Worm (Caenorhabditis elegans) whole organism, late embryonic: ENCODE results near the gene ced-6.
A peak's percentile ranks its signal among the peaks of the same experiment; 100 is the strongest.

Experiments
- C08G9.2 ChIP-seq: sonication (generic microtip); optimal IDR thresholded peaks from 2 replicates; lab custom pipeline; 2016; ENCODE audit warnings: mild to moderate bottlenecking, missing genetic modification characterization, moderate library complexity, missing compliant biosample characterization
- C38D4.7 ChIP-seq: fragments of 200-800 bp; sonication (Bioruptor generic); optimal IDR thresholded peaks from 2 replicates; lab custom pipeline; 2018; ENCODE audit warnings: mild to moderate bottlenecking, missing genetic modification characterization, moderate library complexity, missing compliant biosample characterization
- F13H6.1 ChIP-seq: sonication (generic microtip); optimal IDR thresholded peaks from 2 replicates; lab custom pipeline; 2016; ENCODE audit warnings: missing genetic modification characterization, missing compliant biosample characterization
- K09A11.1 ChIP-seq: sonication (generic microtip); optimal IDR thresholded peaks from 2 replicates; lab custom pipeline; 2017; ENCODE audit warnings: antibody characterized with exemption, mild to moderate bottlenecking, missing genetic modification characterization, missing compliant biosample characterization; ENCODE audit not compliant: insufficient read depth
- T23F11.4 ChIP-seq: fragments of 200-800 bp; sonication (Bioruptor generic); optimal IDR thresholded peaks from 2 replicates; lab custom pipeline; 2018; ENCODE audit warnings: mild to moderate bottlenecking, missing genetic modification characterization, missing compliant biosample characterization
- ama-1 ChIP-seq: fragments of 150-350 bp; optimal IDR thresholded peaks from 2 replicates; lab custom pipeline; 2014
- ceh-14 ChIP-seq: sonication (generic microtip); optimal IDR thresholded peaks from 2 replicates; lab custom pipeline; 2016; ENCODE audit warnings: missing genotype, missing genetic modification characterization, missing compliant biosample characterization
- ceh-18 ChIP-seq: sonication (generic microtip); optimal IDR thresholded peaks from 2 replicates; lab custom pipeline; 2016; ENCODE audit warnings: missing genetic modification characterization, missing compliant biosample characterization
- ceh-22 ChIP-seq: sonication (generic microtip); optimal IDR thresholded peaks from 2 replicates; lab custom pipeline; 2017; ENCODE audit warnings: missing biosample characterization, missing genetic modification characterization
- ceh-24 ChIP-seq: sonication (generic microtip); optimal IDR thresholded peaks from 2 replicates; lab custom pipeline; 2016; ENCODE audit warnings: mild to moderate bottlenecking, missing genetic modification characterization, missing compliant biosample characterization
- ceh-30 ChIP-seq: fragments of 150-350 bp; optimal IDR thresholded peaks from 2 replicates; lab custom pipeline; 2014; ENCODE audit warnings: missing biosample characterization, missing genetic modification characterization
- ceh-31 ChIP-seq: sonication (generic microtip); optimal IDR thresholded peaks from 2 replicates; lab custom pipeline; 2016; ENCODE audit warnings: missing genetic modification characterization, missing compliant biosample characterization
- ceh-34 ChIP-seq: sonication (generic microtip); optimal IDR thresholded peaks from 2 replicates; lab custom pipeline; 2016; ENCODE audit warnings: mild to moderate bottlenecking, missing genetic modification characterization, missing compliant biosample characterization
- ceh-9 ChIP-seq: sonication (generic microtip); optimal IDR thresholded peaks from 2 replicates; lab custom pipeline; 2016; ENCODE audit warnings: mild to moderate bottlenecking, missing genetic modification characterization, inconsistent platforms, missing compliant biosample characterization
- che-1 ChIP-seq: sonication (generic microtip); optimal IDR thresholded peaks from 2 replicates; lab custom pipeline; 2016; ENCODE audit warnings: mild to moderate bottlenecking, missing genetic modification characterization, missing compliant biosample characterization
- dve-1 ChIP-seq: sonication (generic microtip); optimal IDR thresholded peaks from 2 replicates; lab custom pipeline; 2017; ENCODE audit warnings: antibody characterized with exemption, mild to moderate bottlenecking, missing genetic modification characterization, missing compliant biosample characterization
- elt-2 ChIP-seq: sonication (generic microtip); optimal IDR thresholded peaks from 2 replicates; lab custom pipeline; 2016; ENCODE audit warnings: missing genetic modification reagents, missing genetic modification characterization, missing compliant biosample characterization
- elt-4 ChIP-seq: sonication (generic microtip); optimal IDR thresholded peaks from 2 replicates; lab custom pipeline; 2016; ENCODE audit warnings: missing genetic modification characterization, missing compliant biosample characterization
- eyg-1 ChIP-seq: sonication (generic microtip); optimal IDR thresholded peaks from 2 replicates; lab custom pipeline; 2016; ENCODE audit warnings: missing genotype, missing genetic modification characterization, missing compliant biosample characterization
- fax-1 ChIP-seq: sonication (generic microtip); optimal IDR thresholded peaks from 2 replicates; lab custom pipeline; 2016; ENCODE audit warnings: missing genotype, missing genetic modification characterization, missing compliant biosample characterization
- fkh-10 ChIP-seq: fragments of 150-350 bp; optimal IDR thresholded peaks from 2 replicates; lab custom pipeline; 2014; ENCODE audit warnings: missing biosample characterization, missing genetic modification reagents, missing genetic modification characterization
- fkh-6 ChIP-seq: sonication (generic microtip); optimal IDR thresholded peaks from 2 replicates; lab custom pipeline; 2016; ENCODE audit warnings: missing genetic modification characterization, missing compliant biosample characterization
- gmeb-2 ChIP-seq: sonication (generic microtip); optimal IDR thresholded peaks from 2 replicates; lab custom pipeline; 2016; ENCODE audit warnings: missing genetic modification characterization, inconsistent platforms, missing compliant biosample characterization
- hlh-13 ChIP-seq: fragments of 200-800 bp; sonication (Bioruptor generic); optimal IDR thresholded peaks from 2 replicates; lab custom pipeline; 2018; ENCODE audit warnings: mild to moderate bottlenecking, missing genetic modification characterization, missing compliant biosample characterization
- hlh-15 ChIP-seq: sonication (generic microtip); optimal IDR thresholded peaks from 2 replicates; lab custom pipeline; 2016; ENCODE audit warnings: missing genetic modification characterization, missing compliant biosample characterization
- hlh-30 ChIP-seq: sonication (generic microtip); optimal IDR thresholded peaks from 2 replicates; lab custom pipeline; 2017; ENCODE audit warnings: antibody characterized with exemption, missing genetic modification characterization, missing compliant biosample characterization; ENCODE audit not compliant: insufficient read depth
- lim-6 ChIP-seq: sonication (generic microtip); optimal IDR thresholded peaks from 2 replicates; lab custom pipeline; 2016; ENCODE audit warnings: missing genetic modification characterization, missing compliant biosample characterization
- madf-2 ChIP-seq: sonication (generic microtip); optimal IDR thresholded peaks from 2 replicates; lab custom pipeline; 2017; ENCODE audit warnings: missing genetic modification characterization, missing compliant biosample characterization
- mec-3 ChIP-seq: sonication (generic microtip); optimal IDR thresholded peaks from 2 replicates; lab custom pipeline; 2016; ENCODE audit warnings: borderline replicate concordance, missing genetic modification characterization, missing compliant biosample characterization
- nfya-1 ChIP-seq: sonication (generic microtip); optimal IDR thresholded peaks from 2 replicates; lab custom pipeline; 2017; ENCODE audit warnings: missing genetic modification characterization, mild to moderate bottlenecking, missing compliant biosample characterization, antibody characterized with exemption, moderate library complexity
- nhr-232 ChIP-seq: sonication (generic microtip); optimal IDR thresholded peaks from 2 replicates; lab custom pipeline; 2016; ENCODE audit warnings: missing genetic modification characterization, missing compliant biosample characterization
- npax-4 ChIP-seq: sonication (generic microtip); optimal IDR thresholded peaks from 2 replicates; lab custom pipeline; 2016; ENCODE audit warnings: missing genetic modification characterization, missing compliant biosample characterization
- pax-1 ChIP-seq: fragments of 150-350 bp; optimal IDR thresholded peaks from 2 replicates; lab custom pipeline; 2014; ENCODE audit warnings: missing biosample characterization, missing genetic modification characterization
- pha-2 ChIP-seq: sonication (generic microtip); optimal IDR thresholded peaks from 2 replicates; lab custom pipeline; 2017; ENCODE audit warnings: mild to moderate bottlenecking, missing genetic modification characterization, missing compliant biosample characterization
- pros-1 ChIP-seq: fragments of 150-350 bp; optimal IDR thresholded peaks from 2 replicates; lab custom pipeline; 2014; ENCODE audit warnings: missing biosample characterization, missing genetic modification reagents, missing genetic modification characterization
- rnt-1 ChIP-seq: sonication (generic microtip); optimal IDR thresholded peaks from 2 replicates; lab custom pipeline; 2016; ENCODE audit warnings: missing genetic modification characterization, missing compliant biosample characterization
- sdc-2 ChIP-seq: sonication (generic microtip); optimal IDR thresholded peaks from 2 replicates; lab custom pipeline; 2016; ENCODE audit warnings: missing genotype, missing genetic modification characterization, missing compliant biosample characterization
- sox-2 ChIP-seq: fragments of 200-800 bp; sonication (Bioruptor generic); IDR thresholded peaks from 2 replicates; pipeline ENCODE4 v1.3.6; 2022; ENCODE audit warnings: missing genetic modification reagents, missing genetic modification characterization, missing compliant biosample characterization
- sox-4 ChIP-seq: sonication (generic microtip); optimal IDR thresholded peaks from 2 replicates; lab custom pipeline; 2017; ENCODE audit warnings: mild to moderate bottlenecking, missing genetic modification characterization, inconsistent platforms, missing compliant biosample characterization
- syd-9 ChIP-seq: sonication (generic microtip); optimal IDR thresholded peaks from 2 replicates; lab custom pipeline; 2016; ENCODE audit warnings: mild to moderate bottlenecking, missing genetic modification characterization, moderate library complexity, missing compliant biosample characterization
- tbx-7 ChIP-seq: sonication (generic microtip); optimal IDR thresholded peaks from 2 replicates; lab custom pipeline; 2016; ENCODE audit warnings: missing genotype, missing genetic modification characterization, missing compliant biosample characterization
- unc-42 ChIP-seq: sonication (generic microtip); optimal IDR thresholded peaks from 2 replicates; lab custom pipeline; 2016; ENCODE audit warnings: missing genotype, missing genetic modification characterization, missing compliant biosample characterization
- unc-55 ChIP-seq: sonication (generic microtip); optimal IDR thresholded peaks from 2 replicates; lab custom pipeline; 2017; ENCODE audit warnings: missing biosample characterization, missing genetic modification reagents, missing genetic modification characterization
- unc-86 ChIP-seq: sonication (generic microtip); optimal IDR thresholded peaks from 2 replicates; lab custom pipeline; 2016; ENCODE audit warnings: missing genetic modification characterization, missing compliant biosample characterization
- zip-5 ChIP-seq: sonication (generic microtip); optimal IDR thresholded peaks from 2 replicates; lab custom pipeline; 2016; ENCODE audit warnings: missing genetic modification characterization, missing compliant biosample characterization

Gene ced-6

ce11 chrIII:5611604-5612324, 16.2 kb downstream of the ced-6 start, which contains the start of gene bas-1:
bas-1 (plus strand) TSS chrIII:5612274.
- TF ChIP-seq fkh-10 (no peak), madf-2 (tag; lab: Kevin White, UChicago) (no peak), K09A11.1 (no peak)

DNA sequence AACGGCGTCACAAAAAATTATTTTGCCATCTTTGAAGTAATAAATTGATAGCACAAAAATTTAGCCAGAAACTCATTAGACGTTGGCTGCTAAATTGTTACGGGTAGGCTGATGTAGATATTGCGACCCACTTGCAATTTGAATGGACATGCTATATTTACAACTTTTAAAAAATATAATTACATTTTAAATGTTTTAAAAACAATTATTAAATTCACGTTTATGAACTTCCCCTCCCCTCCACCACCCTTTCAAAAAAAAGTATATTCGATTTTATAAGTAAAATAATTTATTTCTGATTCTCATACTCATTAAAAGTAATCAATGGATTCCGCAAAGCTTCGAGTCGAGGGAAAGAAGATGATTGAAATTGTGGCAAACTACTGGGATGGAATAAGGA, 19.1 kb downstream of the ced-6 start, which contains the start of gene basl-1:
Gene basl-1 (plus strand): TSS at position 301 of the 400 bp plus-strand sequence.
- TF ChIP-seq C08G9.2 (no peak), unc-42 (no peak), fax-1 (tag; lab: Kevin White, UChicago) (no peak), ceh-24 (no peak), ceh-9 (no peak), ceh-31 (tag; lab: Kevin White, UChicago) (no peak), unc-55 (GFP tag; lab: Kevin White, UChicago) (no peak), mec-3 (tag; lab: Kevin White, UChicago) (no peak), fkh-6 (no peak), elt-2 (tag; lab: Kevin White, UChicago) (no peak), hlh-15 (tag; lab: Kevin White, UChicago) (no peak), ceh-30 (tag; lab: Kevin White, UChicago) (no peak)
- TF ChIP-seq, all 69 proteins: peak for 0

ce11 chrIII:5615675-5616074, 20.1 kb downstream of the ced-6 start:
- TF ChIP-seq npax-4 (tag; lab: Kevin White, UChicago): no peak
- TF ChIP-seq ama-1: no peak
- no peak for TF ChIP-seq pha-2 (tag; lab: Kevin White, UChicago)
- TF ChIP-seq rnt-1 (tag; lab: Kevin White, UChicago): no peak
- no peak for TF ChIP-seq sox-4 (tag; lab: Kevin White, UChicago)
- no peak for TF ChIP-seq ceh-14 (tag; lab: Kevin White, UChicago)
- TF ChIP-seq nfya-1 (tag; lab: Kevin White, UChicago): peak; percentile 56
- no peak for TF ChIP-seq fkh-6

DNA sequence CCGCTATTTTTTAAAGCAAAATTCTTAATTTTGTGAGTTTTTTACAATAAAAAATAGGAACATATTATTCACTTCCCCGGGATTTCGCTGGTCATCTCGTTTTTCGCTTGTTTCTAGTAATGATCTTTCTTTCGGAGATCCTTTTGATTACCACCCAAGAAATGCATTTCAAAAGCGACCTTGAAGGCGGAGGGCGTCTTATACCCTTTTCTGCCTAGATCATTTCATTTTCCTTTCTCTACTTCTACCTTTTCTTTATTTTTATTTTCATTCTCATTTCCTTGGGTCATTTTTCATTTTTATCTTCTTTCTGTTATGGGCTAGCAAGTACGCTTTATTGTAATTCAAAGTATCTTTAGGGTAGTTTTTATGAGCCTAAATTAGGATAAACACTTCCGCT, 24.6 kb downstream of the ced-6 start:
- TF ChIP-seq ceh-18 (tag; lab: Kevin White, UChicago): no peak
- TF ChIP-seq unc-86: no peak
- no peak for TF ChIP-seq ceh-22 (tag; lab: Kevin White, UChicago)
- no peak for TF ChIP-seq zip-5 (tag; lab: Kevin White, UChicago)
- no peak for TF ChIP-seq ceh-31 (tag; lab: Kevin White, UChicago)
- TF ChIP-seq sdc-2 (tag; lab: Kevin White, UChicago): no peak
- no peak for TF ChIP-seq F13H6.1 (tag; lab: Kevin White, UChicago)
- TF ChIP-seq ceh-9: no peak
- TF ChIP-seq syd-9 (tag; lab: Kevin White, UChicago): no peak
- TF ChIP-seq hlh-30: no peak
- no peak for TF ChIP-seq sox-2 (GFP tag; lab: Robert Waterston, UW)
- no peak for TF ChIP-seq eyg-1 (tag; lab: Kevin White, UChicago)
- no peak for TF ChIP-seq ceh-14 (tag; lab: Kevin White, UChicago)
- no peak for TF ChIP-seq pros-1 (tag; lab: Kevin White, UChicago)
- no peak for TF ChIP-seq mec-3 (tag; lab: Kevin White, UChicago)
- TF ChIP-seq hlh-13 (GFP tag; lab: Kevin White, UChicago): no peak
- TF ChIP-seq C08G9.2: no peak
- TF ChIP-seq madf-2 (tag; lab: Kevin White, UChicago): no peak

- TF ChIP-seq sdc-2 (tag; lab: Kevin White, UChicago): no peak
- no peak for TF ChIP-seq eyg-1 (tag; lab: Kevin White, UChicago)
- no peak for TF ChIP-seq tbx-7
- no peak for TF ChIP-seq elt-4 (tag; lab: Kevin White, UChicago)
- TF ChIP-seq C08G9.2: no peak
- TF ChIP-seq ceh-34 (tag; lab: Kevin White, UChicago): peak; percentile 34
- no peak for TF ChIP-seq che-1 (tag; lab: Kevin White, UChicago)
- no peak for TF ChIP-seq T23F11.4 (GFP tag; lab: Kevin White, UChicago)
- no peak for TF ChIP-seq ceh-22 (tag; lab: Kevin White, UChicago)
- TF ChIP-seq zip-5 (tag; lab: Kevin White, UChicago): no peak
- no peak for TF ChIP-seq pros-1 (tag; lab: Kevin White, UChicago)
- no peak for TF ChIP-seq nhr-232 (tag; lab: Kevin White, UChicago)
- TF ChIP-seq lim-6: no peak
- peak; percentile 28 for TF ChIP-seq dve-1
- no peak for TF ChIP-seq gmeb-2 (tag; lab: Kevin White, UChicago)
- no peak for TF ChIP-seq fkh-10
- TF ChIP-seq C38D4.7: no peak
- no peak for TF ChIP-seq pax-1
Observed at ce11 chrIII:5621236-5621635, 25.7 kb downstream of the ced-6 start.
